Fruit fly (Drosophila melanogaster): ENCODE measurements around the gene ppk5.

Gene ppk5

dm6 chr3L:21585397-21585796, 50.9 kb downstream of the ppk5 start (continued):
- TF ChIP-seq Sox102F (GFP tag; optimal IDR thresholded peaks at IDR 0.05): no peak
- TF ChIP-seq ase (GFP tag; IDR thresholded peaks at IDR 0.05): no peak
- TF ChIP-seq Hey (tag; optimal IDR thresholded peaks at IDR 0.05): no peak
- peak; percentile 0 for TF ChIP-seq CG18764 (GFP tag; optimal IDR thresholded peaks at IDR 0.05)
- TF ChIP-seq nau (GFP tag; optimal IDR thresholded peaks at IDR 0.05): no peak
- TF ChIP-seq CG11504 (tag; optimal IDR thresholded peaks at IDR 0.05): no peak
- TF ChIP-seq ERR (GFP tag; optimal IDR thresholded peaks at IDR 0.05): no peak
- TF ChIP-seq chm (GFP tag; IDR thresholded peaks at IDR 0.05): no peak; the same call in 1 of the 2 replicates
- TF ChIP-seq CG17359 (tag; optimal IDR thresholded peaks at IDR 0.05): no peak
- TF ChIP-seq Rfx (GFP tag; IDR thresholded peaks at IDR 0.05): no peak
- no peak for TF ChIP-seq zen (tag; optimal IDR thresholded peaks at IDR 0.05)
- no peak for TF ChIP-seq Antp (GFP tag; optimal IDR thresholded peaks at IDR 0.05)
- TF ChIP-seq Nf-YB (GFP tag; optimal IDR thresholded peaks at IDR 0.05): no peak
- TF ChIP-seq CG1233 (GFP tag; optimal IDR thresholded peaks at IDR 0.05): no peak
- no peak for TF ChIP-seq CG7786 (GFP tag; optimal IDR thresholded peaks at IDR 0.05)
- peak; percentile 19 for TF ChIP-seq CG1602 (GFP tag; optimal IDR thresholded peaks at IDR 0.05)
- TF ChIP-seq zf30C (GFP tag; optimal IDR thresholded peaks at IDR 0.05): peak; percentile 52
- no peak for TF ChIP-seq CG3407 (GFP tag; optimal IDR thresholded peaks at IDR 0.05)
- TF ChIP-seq grn (GFP tag; optimal IDR thresholded peaks at IDR 0.05): no peak
- TF ChIP-seq CG13624 (GFP tag; optimal IDR thresholded peaks at IDR 0.05): no peak
- TF ChIP-seq crol (GFP tag; IDR thresholded peaks at IDR 0.05): no peak
- no peak for TF ChIP-seq CG17612 (GFP tag; IDR thresholded peaks at IDR 0.05)
- TF ChIP-seq lola (GFP tag; optimal IDR thresholded peaks at IDR 0.05): peak in 1 of 3 experiments; percentile 53
- TF ChIP-seq CG9437 (GFP tag; optimal IDR thresholded peaks at IDR 0.05): peak; percentile 8
- TF ChIP-seq CG10267 (tag; optimal IDR thresholded peaks at IDR 0.05): peak; percentile 23
- TF ChIP-seq Sox100B (GFP tag; optimal IDR thresholded peaks at IDR 0.05): no peak
- TF ChIP-seq phol (tag; optimal IDR thresholded peaks at IDR 0.05): peak; percentile 1
- TF ChIP-seq ftz-f1 (GFP tag; optimal IDR thresholded peaks at IDR 0.05): no peak
- TF ChIP-seq z (GFP tag; IDR thresholded peaks at IDR 0.05): no peak
- TF ChIP-seq CG13775 (GFP tag; optimal IDR thresholded peaks at IDR 0.05): peak; percentile 10
- no peak for TF ChIP-seq CG11456 (GFP tag; IDR thresholded peaks at IDR 0.05)
- TF ChIP-seq CG11247 (GFP tag; IDR thresholded peaks at IDR 0.05): no peak
- TF ChIP-seq run (tag; optimal IDR thresholded peaks at IDR 0.05): no peak
- TF ChIP-seq Vsx1 (GFP tag; optimal IDR thresholded peaks at IDR 0.05): no peak
- peak; percentile 60 for TF ChIP-seq CG10979 (tag; optimal IDR thresholded peaks at IDR 0.05)
- peak; percentile 12 for TF ChIP-seq trem (tag; optimal IDR thresholded peaks at IDR 0.05)
- no peak for TF ChIP-seq MESR4 (GFP tag; optimal IDR thresholded peaks at IDR 0.05)
- no peak for TF ChIP-seq Mad (GFP tag; optimal IDR thresholded peaks at IDR 0.05)
- TF ChIP-seq CG7372 (GFP tag; IDR thresholded peaks at IDR 0.05): no peak
- TF ChIP-seq CoRest (tag; optimal IDR thresholded peaks at IDR 0.05): no peak
- no peak for TF ChIP-seq Adf1 (GFP tag; IDR thresholded peaks at IDR 0.05)
- TF ChIP-seq usp (GFP tag; optimal IDR thresholded peaks at IDR 0.05): no peak
- TF ChIP-seq NFAT (GFP tag; IDR thresholded peaks at IDR 0.05): no peak
- TF ChIP-seq mam (GFP tag; optimal IDR thresholded peaks at IDR 0.05): no peak
- TF ChIP-seq kay (GFP tag; optimal IDR thresholded peaks at IDR 0.05): no peak
- TF ChIP-seq Pdp1 (GFP tag; optimal IDR thresholded peaks at IDR 0.05): peak in 1 of 2 experiments; percentile 22
- TF ChIP-seq CG14710 (tag; optimal IDR thresholded peaks at IDR 0.05): peak; percentile 35
- TF ChIP-seq HLH4C (GFP tag; IDR thresholded peaks at IDR 0.05; ENCODE audit: partially characterized antibody): no peak
- no peak for TF ChIP-seq stc (GFP tag; IDR thresholded peaks at IDR 0.05)
- TF ChIP-seq CG17186 (GFP tag; optimal IDR thresholded peaks at IDR 0.05): no peak
- no peak for TF ChIP-seq cwo (GFP tag; optimal IDR thresholded peaks at IDR 0.05)
- no peak for TF ChIP-seq Awh (GFP tag; IDR thresholded peaks at IDR 0.05)

Data from whole organism, embryonic.